Fruit fly (Drosophila melanogaster) whole organism, larva: ENCODE data around the gene ham.

Experiments used
- noc ChIP-seq: fragments of 200-800 bp; sonication (Bioruptor generic); optimal IDR thresholded peaks from 3 replicates; lab custom pipeline; 2019; ENCODE audit warnings: missing biosample characterization, mild to moderate bottlenecking, missing genetic modification characterization, moderate library complexity

Gene ham

DNA sequence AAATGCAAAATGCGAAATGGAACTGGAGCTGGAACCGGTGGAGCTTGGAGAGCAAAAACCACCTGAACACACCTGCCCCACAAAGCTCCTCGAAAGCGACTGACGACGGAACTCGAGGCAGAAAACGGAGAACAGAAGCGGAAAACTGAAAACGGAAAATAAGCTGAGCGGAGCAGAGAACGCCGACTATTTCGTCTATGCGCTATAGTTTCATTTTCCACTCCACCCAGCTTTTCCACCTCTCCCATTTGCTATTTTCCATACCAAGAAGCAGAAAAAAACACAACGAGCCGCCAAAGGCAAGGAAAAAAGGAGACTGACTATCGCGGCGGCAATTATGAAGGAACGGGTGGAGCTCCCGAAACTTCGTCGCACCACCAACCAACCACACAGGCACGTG, at the start of gene ham:
ham (minus strand) TSS at position 101 of the 400 bp plus-strand sequence.
- no peak for TF ChIP-seq noc

DNA sequence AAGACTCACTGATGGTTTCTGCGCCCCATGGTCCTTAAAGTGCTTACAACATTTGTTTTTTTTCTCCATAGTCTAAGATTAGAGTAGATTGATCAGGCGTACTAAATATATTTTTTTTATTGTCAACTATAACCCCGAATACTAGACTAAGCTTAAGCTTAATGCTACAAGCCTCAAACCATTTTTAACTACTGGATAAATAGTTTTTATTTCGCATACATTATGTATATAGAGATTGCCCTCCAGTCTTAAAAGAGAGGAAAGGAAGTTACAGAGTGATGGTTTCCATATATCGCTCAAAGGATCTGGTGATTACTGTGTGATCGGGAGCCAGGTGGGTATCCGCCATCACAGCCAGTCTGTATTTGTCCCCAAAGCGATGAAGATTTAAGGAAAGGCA, 48.5 kb upstream of the ham start, which contains the start of gene CG31752:
CG31752 (minus strand) TSS at position 101 of the 400 bp plus-strand sequence.
- no peak for TF ChIP-seq noc

dm6 chr2L:18839143-18839872, 46.6 kb upstream of the ham start, which contains the start of gene CG10600:
Gene CG10600, minus strand, starts transcription at chr2L:18839679.
- TF ChIP-seq noc: peak; percentile 76

DNA sequence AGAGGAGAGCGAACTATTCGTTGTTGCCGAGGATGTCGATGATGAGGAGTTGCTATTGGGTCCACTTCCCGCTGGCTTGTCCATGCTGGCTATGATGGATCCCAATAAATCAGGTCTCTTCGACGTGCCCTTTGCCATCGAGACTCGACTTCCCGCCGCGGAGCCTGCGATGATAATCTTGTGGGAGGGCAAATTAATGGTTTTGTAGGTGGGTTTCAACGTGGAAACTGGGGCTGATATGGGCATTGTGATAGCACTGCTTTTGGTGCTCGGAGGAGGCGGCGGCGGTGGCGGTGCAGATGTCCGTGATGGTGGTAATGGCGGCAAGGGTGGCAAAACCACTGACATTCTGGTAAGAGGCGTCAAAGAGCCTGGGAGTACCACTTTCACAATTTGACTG, 41.8 kb upstream of the ham start:
- TF ChIP-seq noc: no peak

dm6 chr2L:18830587-18831528, 38.2 kb upstream of the ham start, which contains the start of the genes CG17597 and ScpX:
Gene CG17597, minus strand, starts transcription at chr2L:18831153.
Gene ScpX, plus strand, starts transcription at chr2L:18831229.
- TF ChIP-seq noc: peak; percentile 17

dm6 chr2L:18826496-18827008, 33.8 kb upstream of the ham start, which contains the start of gene Ugt36E1:
Gene Ugt36E1, plus strand, starts transcription at chr2L:18826770.
- no peak for TF ChIP-seq noc

DNA sequence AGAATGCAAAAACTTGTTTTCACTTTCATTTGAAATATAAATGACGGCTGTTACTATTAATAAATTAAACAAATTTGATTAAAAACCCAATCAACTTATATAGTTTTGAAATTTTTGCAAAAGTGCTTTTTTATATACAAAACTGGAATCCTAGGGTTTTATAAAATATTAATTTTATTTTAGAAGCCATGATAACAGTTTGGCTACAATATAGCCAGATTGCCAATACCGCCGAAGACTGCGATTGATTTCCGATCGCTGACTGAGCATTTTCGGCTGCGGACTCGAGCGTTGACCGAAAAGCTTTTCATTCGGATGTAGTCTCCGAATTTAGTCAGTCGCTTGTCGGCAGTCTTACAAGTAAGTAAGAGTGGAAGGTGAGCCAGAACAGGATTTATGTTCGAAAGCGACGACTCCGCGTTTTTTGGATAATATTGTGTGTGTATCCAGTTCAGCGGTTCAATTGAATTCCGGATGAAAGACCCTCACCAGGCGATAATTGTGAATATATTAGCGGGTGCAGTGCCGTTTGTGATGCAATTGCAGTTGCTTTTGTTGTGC, 30.6 kb upstream of the ham start, which contains the start of gene Ugt36D1:
Ugt36D1 (plus strand) TSS at position 306 of the 561 bp plus-strand sequence.
- TF ChIP-seq noc: peak; percentile 24

- TF ChIP-seq noc: no peak
Measured at dm6 chr2L:18822805-18823204, 30.1 kb upstream of the ham start.

dm6 chr2L:18819044-18819443, 26.3 kb upstream of the ham start, which contains the start of gene Ugt36F1:
Gene Ugt36F1, plus strand, starts transcription at chr2L:18819344.
- TF ChIP-seq noc: no peak

dm6 chr2L:18818397-18818796, 25.7 kb upstream of the ham start:
- TF ChIP-seq noc: no peak

DNA sequence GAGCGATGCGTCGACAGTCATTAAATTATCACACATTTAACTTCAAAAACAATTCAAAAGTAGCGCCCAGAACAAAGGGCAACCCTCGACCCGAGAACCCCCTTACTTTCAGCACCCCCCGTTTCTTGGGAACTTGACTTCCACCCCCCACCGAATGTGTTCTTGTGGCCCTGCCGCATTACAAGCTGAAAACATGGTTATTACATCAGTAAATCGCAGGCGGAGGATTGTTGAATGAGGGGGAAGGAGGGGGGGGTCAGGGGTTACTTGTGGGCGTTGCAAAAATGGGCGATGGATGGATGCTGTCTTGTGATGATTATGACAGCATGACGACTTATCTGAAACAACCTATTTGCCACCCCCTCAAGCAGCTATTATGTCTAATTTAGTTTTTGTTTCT, 22.5 kb upstream of the ham start:
- no peak for TF ChIP-seq noc

- no peak for TF ChIP-seq noc
Measured at dm6 chr2L:18812755-18813154, 20.0 kb upstream of the ham start.

DNA sequence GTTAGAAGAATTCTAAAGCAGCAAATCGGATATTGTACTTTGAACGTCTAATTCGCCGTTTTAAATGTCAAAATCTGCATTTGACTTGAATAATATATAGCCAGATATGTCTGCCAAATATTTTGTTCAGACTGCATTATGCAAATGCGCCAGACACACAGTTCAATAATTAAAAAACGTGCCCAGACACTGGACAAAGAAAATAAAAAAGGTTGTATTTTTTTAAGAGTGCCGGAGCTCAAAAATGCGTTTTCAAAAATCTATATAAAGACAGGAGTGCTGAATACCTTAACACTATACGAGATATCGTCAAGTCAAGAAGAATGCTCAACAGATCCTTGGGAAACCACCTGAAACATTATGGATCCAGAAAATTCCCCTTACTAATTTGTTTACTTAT, 19.6 kb upstream of the ham start, which contains the start of the genes CG17325 and CG42305:
CG17325 (plus strand) TSS at position 301 of the 400 bp plus-strand sequence.
CG42305 (plus strand) TSS at position 301 of the 400 bp plus-strand sequence.
- no peak for TF ChIP-seq noc

- TF ChIP-seq noc: no peak
Measured at dm6 chr2L:18810960-18811642, 18.4 kb upstream of the ham start, which contains the start of the genes CG10570 and CG42502. Gene CG10570, minus strand, starts transcription at chr2L:18811252. Gene CG42502, minus strand, starts transcription at chr2L:18811252.

- TF ChIP-seq noc: no peak
Measured at dm6 chr2L:18809486-18809885, 16.8 kb upstream of the ham start.
